Worm (Caenorhabditis elegans) whole organism, late embryonic: ENCODE data around the gene cosa-1.

Experiments
- F13H6.1 ChIP-seq: sonication (generic microtip); optimal IDR thresholded peaks from 2 replicates; lab custom pipeline; 2016; ENCODE audit warnings: missing genetic modification characterization, missing compliant biosample characterization
- T23F11.4 ChIP-seq: fragments of 200-800 bp; sonication (Bioruptor generic); optimal IDR thresholded peaks from 2 replicates; lab custom pipeline; 2018; ENCODE audit warnings: mild to moderate bottlenecking, missing genetic modification characterization, missing compliant biosample characterization
- ama-1 ChIP-seq: fragments of 150-350 bp; optimal IDR thresholded peaks from 2 replicates; lab custom pipeline; 2014
- ceh-31 ChIP-seq: sonication (generic microtip); optimal IDR thresholded peaks from 2 replicates; lab custom pipeline; 2016; ENCODE audit warnings: missing genetic modification characterization, missing compliant biosample characterization
- dmd-4 ChIP-seq: sonication (generic microtip); optimal IDR thresholded peaks from 2 replicates; lab custom pipeline; 2016; ENCODE audit warnings: borderline replicate concordance, missing genetic modification characterization, missing compliant biosample characterization
- fkh-6 ChIP-seq: sonication (generic microtip); optimal IDR thresholded peaks from 2 replicates; lab custom pipeline; 2016; ENCODE audit warnings: missing genetic modification characterization, missing compliant biosample characterization
- hlh-15 ChIP-seq: sonication (generic microtip); optimal IDR thresholded peaks from 2 replicates; lab custom pipeline; 2016; ENCODE audit warnings: missing genetic modification characterization, missing compliant biosample characterization
- hlh-8 ChIP-seq: sonication (generic microtip); optimal IDR thresholded peaks from 2 replicates; lab custom pipeline; 2016; ENCODE audit warnings: missing genotype, missing genetic modification characterization, missing compliant biosample characterization
- nfya-1 ChIP-seq: sonication (generic microtip); optimal IDR thresholded peaks from 2 replicates; lab custom pipeline; 2017; ENCODE audit warnings: missing genetic modification characterization, mild to moderate bottlenecking, missing compliant biosample characterization, antibody characterized with exemption, moderate library complexity
- nhr-11 ChIP-seq: fragments of 150-350 bp; optimal IDR thresholded peaks from 2 replicates; lab custom pipeline; 2014; ENCODE audit warnings: missing biosample characterization, missing genetic modification characterization
- pqm-1 ChIP-seq: sonication (generic microtip); optimal IDR thresholded peaks from 2 replicates; lab custom pipeline; 2016; ENCODE audit warnings: missing genetic modification characterization, missing compliant biosample characterization
- ttx-3 ChIP-seq: sonication (generic microtip); optimal IDR thresholded peaks from 2 replicates; lab custom pipeline; 2016; ENCODE audit warnings: missing genetic modification reagents, missing genetic modification characterization, missing compliant biosample characterization
- unc-55 ChIP-seq: sonication (generic microtip); optimal IDR thresholded peaks from 2 replicates; lab custom pipeline; 2017; ENCODE audit warnings: missing biosample characterization, missing genetic modification reagents, missing genetic modification characterization

DNA sequence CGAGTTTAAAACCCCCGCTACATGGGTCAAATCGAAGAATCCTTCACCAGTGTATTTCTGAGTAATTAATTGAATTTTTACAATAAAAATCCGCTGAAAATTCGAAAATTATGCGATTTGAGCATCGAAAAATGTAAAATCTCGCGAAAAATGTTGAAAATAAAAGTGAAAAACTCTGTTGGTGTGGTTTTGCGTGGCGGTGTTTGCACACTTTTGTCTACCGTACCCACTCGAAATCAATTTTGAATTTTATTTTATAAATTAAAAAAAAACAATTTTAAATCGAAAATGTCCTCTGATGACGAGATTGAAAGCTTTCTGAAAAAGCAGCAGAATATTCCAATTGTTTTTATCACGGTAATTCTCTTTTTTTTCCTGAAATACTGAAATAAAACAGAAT, 54.9 kb downstream of the cosa-1 start, which contains the start of gene Y71H2AM.6:
- no peak for TF ChIP-seq nhr-11
- TF ChIP-seq pqm-1 (tag; lab: Kevin White, UChicago), result no peak
- TF ChIP-seq ama-1 (lab: Kevin White, UChicago), result no peak
- no peak for TF ChIP-seq unc-55 (GFP tag; lab: Kevin White, UChicago)
- TF ChIP-seq F13H6.1 (tag; lab: Kevin White, UChicago), result no peak
- TF ChIP-seq hlh-15 (tag; lab: Kevin White, UChicago), result no peak
- peak; percentile 15 for TF ChIP-seq nfya-1 (tag; lab: Kevin White, UChicago)
- TF ChIP-seq dmd-4 (tag; lab: Kevin White, UChicago), result no peak
- no peak for TF ChIP-seq ceh-31 (tag; lab: Kevin White, UChicago)
- no peak for TF ChIP-seq ttx-3 (tag; lab: Kevin White, UChicago)
- no peak for TF ChIP-seq T23F11.4 (GFP tag; lab: Kevin White, UChicago)
- TF ChIP-seq fkh-6 (tag; lab: Kevin White, UChicago), result no peak
- TF ChIP-seq hlh-8 (tag; lab: Kevin White, UChicago), result no peak
